Fruit fly (Drosophila melanogaster) ovary, adult (tissue): ENCODE data around the gene Rgl.

Experiments used
- CG17801 ChIP-seq: fragments of 200-800 bp; optimal IDR thresholded peaks from 2 replicates; lab custom pipeline; 2019; ENCODE audit warnings: missing biosample characterization, mild to moderate bottlenecking, missing genetic modification characterization, moderate library complexity; ENCODE audit not compliant: partially characterized antibody

The Rgl gene

dm6 chr3L:13934902-13935301, 9.8 kb upstream of the Rgl start:
- no peak for TF ChIP-seq CG17801

dm6 chr3L:13928769-13929594, 3.8 kb upstream of the Rgl start, which contains the start of the genes CG8833 and DCTN1-p150:
TSS of gene CG8833 (minus strand) at chr3L:13929000.
TSS of gene DCTN1-p150 (plus strand) at chr3L:13929387.
- TF ChIP-seq CG17801 = no peak

- no peak for TF ChIP-seq CG17801
These were observed 489 bp downstream of the Rgl start for dm6 chr3L:13924646-13925045.

- TF ChIP-seq CG17801 = peak; percentile 77
These were observed 1.5 kb downstream of the Rgl start for dm6 chr3L:13923332-13924272.

dm6 chr3L:13922023-13922652, 3.0 kb downstream of the Rgl start:
- no peak for TF ChIP-seq CG17801

dm6 chr3L:13920632-13920981, 4.5 kb downstream of the Rgl start:
- no peak for TF ChIP-seq CG17801

- TF ChIP-seq CG17801 = peak; percentile 68
These were observed 5.1 kb downstream of the Rgl start for dm6 chr3L:13919794-13920631.

- TF ChIP-seq CG17801 = no peak
These were observed 6.4 kb downstream of the Rgl start for dm6 chr3L:13918774-13919173.

- no peak for TF ChIP-seq CG17801
These were observed 7.4 kb downstream of the Rgl start for dm6 chr3L:13917589-13918198.

- TF ChIP-seq CG17801 = no peak
These were observed 10.6 kb downstream of the Rgl start for dm6 chr3L:13914573-13914972.

dm6 chr3L:13912777-13913176, 12.4 kb downstream of the Rgl start:
- TF ChIP-seq CG17801 = no peak

dm6 chr3L:13911649-13912260, 13.4 kb downstream of the Rgl start:
- no peak for TF ChIP-seq CG17801

dm6 chr3L:13905515-13905914, 19.6 kb downstream of the Rgl start:
- TF ChIP-seq CG17801 = no peak

- no peak for TF ChIP-seq CG17801
These were observed 20.7 kb downstream of the Rgl start for dm6 chr3L:13904426-13904825.

- no peak for TF ChIP-seq CG17801
These were observed 21.2 kb downstream of the Rgl start for dm6 chr3L:13904021-13904325.
